Worm (Caenorhabditis elegans) whole organism, L3 larva: ENCODE data around the gene fmo-3.

Experiments used
- nhr-76 ChIP-seq: fragments of 150-350 bp; sonication (generic microtip); optimal IDR thresholded peaks from 5 replicates; lab custom pipeline; 2014; ENCODE audit warnings: missing biosample characterization, missing genetic modification characterization
- ztf-4 ChIP-seq: fragments of 150-350 bp; optimal IDR thresholded peaks from 2 replicates; lab custom pipeline; 2014; ENCODE audit warnings: missing biosample characterization, missing genetic modification characterization

DNA sequence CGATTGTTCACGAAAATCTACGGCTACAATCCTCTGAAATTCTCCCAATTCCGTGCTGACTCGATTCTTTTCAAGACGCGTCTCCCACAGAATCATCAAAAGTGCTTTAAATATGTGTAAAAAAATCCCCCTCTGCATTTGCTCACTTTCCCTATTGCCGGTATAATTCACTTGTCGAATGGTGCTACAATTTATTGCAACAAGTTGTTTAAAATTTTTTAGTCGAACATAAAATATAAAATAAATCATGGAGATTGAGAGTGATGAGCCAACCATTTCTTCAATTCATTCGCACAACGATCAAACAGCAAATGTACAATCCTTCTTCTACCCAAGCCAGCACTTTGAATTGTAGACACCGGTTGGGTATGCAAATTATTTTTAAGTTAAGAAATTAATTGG, 51.9 kb downstream of the fmo-3 start:
- TF ChIP-seq ztf-4 (tag; lab: Kevin White, UChicago) (no peak), nhr-76 (no peak)
